Worm (Caenorhabditis elegans) whole organism, young adult: ENCODE results near the gene Y5F2A.4.

Experiments used
- B0336.3 ChIP-seq: fragments of 200-800 bp; sonication (Bioruptor generic); IDR thresholded peaks from 2 replicates; pipeline ENCODE4 v1.3.6; 2022; ENCODE audit warnings: missing genetic modification characterization, missing compliant biosample characterization
- D2030.7 ChIP-seq: fragments of 200-800 bp; sonication (Bioruptor generic); IDR thresholded peaks from 2 replicates; pipeline ENCODE4 v1.3.6; 2022; ENCODE audit warnings: missing genetic modification reagents, missing genetic modification characterization, missing compliant biosample characterization
- F33H1.4 ChIP-seq: fragments of 200-800 bp; sonication (Bioruptor generic); IDR thresholded peaks from 2 replicates; pipeline ENCODE4 v1.3.6; 2022; ENCODE audit warnings: missing genetic modification reagents, missing genetic modification characterization, missing compliant biosample characterization
- F37B4.10 ChIP-seq: fragments of 200-800 bp; sonication (Bioruptor generic); IDR thresholded peaks from 2 replicates; pipeline ENCODE4 v1.3.6; 2022; ENCODE audit warnings: missing genetic modification characterization, missing compliant biosample characterization
- F39B2.1 ChIP-seq: fragments of 200-800 bp; sonication (Bioruptor generic); IDR thresholded peaks from 2 replicates; pipeline ENCODE4 v1.3.6; 2022; ENCODE audit warnings: missing genetic modification reagents, missing genetic modification characterization, missing compliant biosample characterization
- F49E8.2 ChIP-seq: sonication (generic microtip); optimal IDR thresholded peaks from 3 replicates; lab custom pipeline; 2017; ENCODE audit warnings: missing genetic modification characterization, mild to moderate bottlenecking, missing compliant biosample characterization, antibody characterized with exemption, moderate library complexity; ENCODE audit not compliant: insufficient read depth
- F55B11.4 ChIP-seq: sonication (generic microtip); optimal IDR thresholded peaks from 2 replicates; lab custom pipeline; 2016; ENCODE audit warnings: missing compliant biosample characterization, missing genetic modification characterization, borderline replicate concordance; ENCODE audit not compliant: insufficient read depth
- F57C9.4 ChIP-seq: sonication (generic microtip); optimal IDR thresholded peaks from 2 replicates; lab custom pipeline; 2017; ENCODE audit warnings: mild to moderate bottlenecking, missing genetic modification characterization, missing compliant biosample characterization
- T07F8.4 ChIP-seq: sonication (generic microtip); optimal IDR thresholded peaks from 2 replicates; lab custom pipeline; 2016; ENCODE audit warnings: mild to moderate bottlenecking, missing genetic modification characterization, moderate library complexity, missing compliant biosample characterization
- Y67H2A.10 ChIP-seq: fragments of 200-800 bp; sonication (Bioruptor generic); conservative IDR thresholded peaks from 2 replicates; pipeline ENCODE4 v1.3.6; 2022; ENCODE audit warnings: missing genetic modification reagents, missing genetic modification characterization, missing compliant biosample characterization
- Y79H2A.3 ChIP-seq: fragments of 200-800 bp; sonication (Bioruptor generic); conservative IDR thresholded peaks from 2 replicates; pipeline ENCODE4 v1.3.6; 2022; ENCODE audit warnings: missing genetic modification reagents, missing genetic modification characterization, missing compliant biosample characterization
- ZK185.1 ChIP-seq: sonication (generic microtip); optimal IDR thresholded peaks from 2 replicates; lab custom pipeline; 2016; ENCODE audit warnings: mild to moderate bottlenecking, missing genetic modification characterization, missing compliant biosample characterization; ENCODE audit not compliant: poor library complexity, severe bottlenecking
- bed-1 ChIP-seq: fragments of 200-800 bp; sonication (Bioruptor generic); IDR thresholded peaks from 2 replicates; pipeline ENCODE4 v1.3.6; 2022; ENCODE audit warnings: missing genetic modification reagents, missing genetic modification characterization, missing compliant biosample characterization
- bed-2 ChIP-seq: fragments of 200-800 bp; sonication (Bioruptor generic); IDR thresholded peaks from 2 replicates; pipeline ENCODE4 v1.3.6; 2022; ENCODE audit warnings: missing genetic modification reagents, missing genetic modification characterization, missing compliant biosample characterization
- cebp-1 ChIP-seq, 2 experiments: fragments of 200-800 bp in 1 of 2; sonication (Bioruptor generic) in 1 of 2; sonication (generic microtip) in 1 of 2; IDR thresholded peaks in 1 of 2; optimal IDR thresholded peaks in 1 of 2; 2 replicates each; pipeline versions ENCODE4 v1.3.6 to Lab custom; 2017 to 2022; ENCODE audit warnings: missing compliant biosample characterization in 2 of 2, missing genetic modification characterization in 2 of 2, mild to moderate bottlenecking in 1 of 2, missing genetic modification reagents in 1 of 2, moderate library complexity in 1 of 2
- ceh-100 ChIP-seq: fragments of 200-800 bp; sonication (Bioruptor generic); IDR thresholded peaks from 2 replicates; pipeline ENCODE4 v1.3.6; 2022; ENCODE audit warnings: missing genetic modification reagents, missing genetic modification characterization, missing compliant biosample characterization
- ceh-91 ChIP-seq: fragments of 200-800 bp; sonication (Bioruptor generic); IDR thresholded peaks from 2 replicates; pipeline ENCODE4 v1.3.6; 2022; ENCODE audit warnings: missing genetic modification reagents, missing genetic modification characterization, missing compliant biosample characterization
- die-1 ChIP-seq: sonication (generic microtip); optimal IDR thresholded peaks from 2 replicates; lab custom pipeline; 2016; ENCODE audit warnings: missing genotype, mild to moderate bottlenecking, missing genetic modification characterization, missing compliant biosample characterization
- efl-1 ChIP-seq: fragments of 150-350 bp; optimal IDR thresholded peaks from 2 replicates; lab custom pipeline; 2014; ENCODE audit warnings: missing biosample characterization, missing genetic modification reagents, missing genetic modification characterization
- egl-18 ChIP-seq: fragments of 200-800 bp; sonication (Bioruptor generic); IDR thresholded peaks from 2 replicates; pipeline ENCODE4 v1.3.6; 2022; ENCODE audit warnings: missing genetic modification reagents, missing genetic modification characterization, missing compliant biosample characterization
- egrh-3 ChIP-seq: fragments of 200-800 bp; sonication (Bioruptor generic); IDR thresholded peaks from 2 replicates; pipeline ENCODE4 v1.3.6; 2022; ENCODE audit warnings: missing genetic modification reagents, missing genetic modification characterization, missing compliant biosample characterization
- ekl-4 ChIP-seq: fragments of 200-800 bp; sonication (Bioruptor generic); IDR thresholded peaks from 2 replicates; pipeline ENCODE4 v1.3.6; 2022; ENCODE audit warnings: missing genetic modification reagents, missing genetic modification characterization, missing compliant biosample characterization
- hlh-26 ChIP-seq: fragments of 200-800 bp; sonication (Bioruptor generic); conservative IDR thresholded peaks from 2 replicates; pipeline ENCODE4 v1.3.6; 2022; ENCODE audit warnings: missing genetic modification reagents, missing genetic modification characterization, missing compliant biosample characterization
- let-526 ChIP-seq: fragments of 200-800 bp; sonication (Bioruptor generic); IDR thresholded peaks from 2 replicates; pipeline ENCODE4 v1.3.6; 2022; ENCODE audit warnings: missing genetic modification reagents, missing genetic modification characterization, missing compliant biosample characterization
- let-607 ChIP-seq, 2 experiments: fragments of 200-800 bp in 1 of 2; sonication (Bioruptor generic) in 1 of 2; sonication (generic microtip) in 1 of 2; optimal IDR thresholded peaks; 2 replicates each; lab custom pipeline; 2016 to 2018; ENCODE audit warnings: mild to moderate bottlenecking in 2 of 2, missing compliant biosample characterization in 2 of 2, missing genetic modification characterization in 2 of 2, moderate library complexity in 2 of 2, missing genotype in 1 of 2
- lin-35 ChIP-seq, 3 experiments: fragments of 150-350 bp in 2 of 3; sonication (generic microtip) in 1 of 3; optimal IDR thresholded peaks; 2 replicates each; lab custom pipeline; 2014 to 2018; ENCODE audit warnings: missing biosample characterization in 3 of 3, missing genetic modification characterization in 3 of 3, missing genetic modification reagents in 3 of 3
- mel-28 ChIP-seq: sonication (generic microtip); optimal IDR thresholded peaks from 2 replicates; lab custom pipeline; 2016; ENCODE audit warnings: borderline replicate concordance, mild to moderate bottlenecking, missing genetic modification characterization, missing compliant biosample characterization
- mxl-1 ChIP-seq: sonication (generic microtip); optimal IDR thresholded peaks from 2 replicates; lab custom pipeline; 2016; ENCODE audit warnings: missing genetic modification characterization, missing compliant biosample characterization
- pha-4 ChIP-seq: fragments of 150-350 bp; sonication (generic microtip); optimal IDR thresholded peaks from 2 replicates; lab custom pipeline; 2014; ENCODE audit warnings: missing biosample characterization, missing genetic modification reagents, missing genetic modification characterization
- rcor-1 ChIP-seq: fragments of 200-800 bp; sonication (Bioruptor generic); IDR thresholded peaks from 2 replicates; pipeline ENCODE4 v1.3.6; 2022; ENCODE audit warnings: missing genetic modification reagents, missing genetic modification characterization, missing compliant biosample characterization
- sea-2 ChIP-seq: fragments of 200-800 bp; sonication (Bioruptor generic); IDR thresholded peaks from 2 replicates; pipeline ENCODE4 v1.3.6; 2022; ENCODE audit warnings: missing genetic modification characterization, missing compliant biosample characterization
- snpc-1.1 ChIP-seq: sonication (generic microtip); optimal IDR thresholded peaks from 2 replicates; lab custom pipeline; 2017; ENCODE audit warnings: missing genetic modification characterization, mild to moderate bottlenecking, missing compliant biosample characterization, antibody characterized with exemption, moderate library complexity, missing genotype, missing genetic modification reagents; ENCODE audit not compliant: insufficient read depth
- somi-1 ChIP-seq: fragments of 200-800 bp; sonication (Bioruptor generic); optimal IDR thresholded peaks from 2 replicates; lab custom pipeline; 2018; ENCODE audit warnings: mild to moderate bottlenecking, missing genetic modification characterization, missing compliant biosample characterization
- unc-62 ChIP-seq: fragments of 150-350 bp; optimal IDR thresholded peaks from 2 replicates; lab custom pipeline; 2014; ENCODE audit warnings: missing biosample characterization, missing genetic modification reagents, missing genetic modification characterization
- zfh-2 ChIP-seq: fragments of 200-800 bp; sonication (Bioruptor generic); conservative IDR thresholded peaks from 2 replicates; pipeline ENCODE4 v1.3.6; 2022; ENCODE audit warnings: missing genetic modification reagents, missing genetic modification characterization, missing compliant biosample characterization
- ztf-18 ChIP-seq: sonication (generic microtip); optimal IDR thresholded peaks from 2 replicates; lab custom pipeline; 2016; ENCODE audit warnings: missing genotype, mild to moderate bottlenecking, missing genetic modification characterization, missing compliant biosample characterization

Gene Y5F2A.4

ce11 chrIV:11118837-11119491 is 40.6 kb upstream of the Y5F2A.4 start, which contains the start of the genes imp-2 and enpl-1 (continued):
- no peak for TF ChIP-seq bed-1 (GFP tag; lab: Robert Waterston, UW)
- TF ChIP-seq snpc-1.1 (tag; lab: Kevin White, UChicago) = no peak
- peak; percentile 97 for TF ChIP-seq zfh-2 (GFP tag; lab: Robert Waterston, UW)
- 0 out of 2 replicates have a peak, but pooled peaks have one; percentile 12 for TF ChIP-seq cebp-1 (GFP tag; IDR thresholded peaks at IDR 0.05; lab: Robert Waterston, UW)
- TF ChIP-seq cebp-1 (tag; optimal IDR thresholded peaks at IDR 0.05; lab: Kevin White, UChicago) = peak; percentile 82
- no peak for TF ChIP-seq mel-28 (tag; lab: Kevin White, UChicago)
- TF ChIP-seq ztf-18 (tag; lab: Kevin White, UChicago) = peak; percentile 76
- no peak for TF ChIP-seq F37B4.10 (GFP tag; lab: Robert Waterston, UW)
- TF ChIP-seq F55B11.4 (tag; lab: Kevin White, UChicago) = no peak
- TF ChIP-seq Y79H2A.3 (GFP tag; lab: Robert Waterston, UW) = no peak
- peak; percentile 91 for TF ChIP-seq ekl-4
- TF ChIP-seq unc-62 (GFP tag; lab: Kevin White, UChicago) = peak; percentile 11
- TF ChIP-seq mxl-1 (tag; lab: Kevin White, UChicago) = no peak
- TF ChIP-seq ZK185.1 = peak; percentile 57
- TF ChIP-seq rcor-1 (GFP tag; lab: Robert Waterston, UW) = peak; percentile 75
- TF ChIP-seq lin-35 (GFP tag; optimal IDR thresholded peaks at IDR 0.05; lab: Kevin White, UChicago) = peak in 1 of 3 experiments; percentile 51
- TF ChIP-seq die-1 (tag; lab: Kevin White, UChicago) = peak; percentile 12
- no peak for TF ChIP-seq sea-2 (GFP tag; lab: Robert Waterston, UW)
- TF ChIP-seq Y67H2A.10 = 0 out of 2 replicates have a peak, but pooled peaks have one; percentile 48
- TF ChIP-seq ceh-100 (GFP tag; lab: Robert Waterston, UW) = peak; percentile 77
- no peak for TF ChIP-seq egl-18
- peak; percentile 53; the same call in 1 of the 2 replicates for TF ChIP-seq D2030.7 (GFP tag; lab: Robert Waterston, UW)
- TF ChIP-seq efl-1 (GFP tag; lab: Kevin White, UChicago) = peak; percentile 23
- TF ChIP-seq egrh-3 (GFP tag; lab: Robert Waterston, UW) = peak; percentile 69
- TF ChIP-seq ceh-91 = no peak

- TF ChIP-seq pha-4 (tag; lab: Kevin White, UChicago) (no peak), hlh-26 (GFP tag; lab: Robert Waterston, UW) (no peak), F57C9.4 (no peak), F49E8.2 (no peak)
These were observed 34.3 kb upstream of the Y5F2A.4 start, which contains the start of gene clc-9 for ce11 chrIV:11112641-11113040. Gene clc-9 (plus strand): TSS chrIV:11112941.

- TF ChIP-seq somi-1 (GFP tag; lab: Kevin White, UChicago) (no peak), let-607 (tag; optimal IDR thresholded peaks at IDR 0.05; lab: Kevin White, UChicago) (no peak), egrh-3 (GFP tag; lab: Robert Waterston, UW) (no peak), let-526 (GFP tag; lab: Robert Waterston, UW) (no peak), F33H1.4 (no peak), bed-2 (no peak), cebp-1 (GFP tag; IDR thresholded peaks at IDR 0.05; lab: Robert Waterston, UW) (no peak), cebp-1 (tag; optimal IDR thresholded peaks at IDR 0.05; lab: Kevin White, UChicago) (no peak), T07F8.4 (no peak), B0336.3 (GFP tag; lab: Robert Waterston, UW) (no peak), F39B2.1 (GFP tag; lab: Robert Waterston, UW) (no peak), pha-4 (tag; lab: Kevin White, UChicago) (no peak)
These were observed 33.5 kb upstream of the Y5F2A.4 start for ce11 chrIV:11111898-11112297.
